Fruit fly (Drosophila melanogaster): ENCODE measurements around the gene betaCOP.

DNA sequence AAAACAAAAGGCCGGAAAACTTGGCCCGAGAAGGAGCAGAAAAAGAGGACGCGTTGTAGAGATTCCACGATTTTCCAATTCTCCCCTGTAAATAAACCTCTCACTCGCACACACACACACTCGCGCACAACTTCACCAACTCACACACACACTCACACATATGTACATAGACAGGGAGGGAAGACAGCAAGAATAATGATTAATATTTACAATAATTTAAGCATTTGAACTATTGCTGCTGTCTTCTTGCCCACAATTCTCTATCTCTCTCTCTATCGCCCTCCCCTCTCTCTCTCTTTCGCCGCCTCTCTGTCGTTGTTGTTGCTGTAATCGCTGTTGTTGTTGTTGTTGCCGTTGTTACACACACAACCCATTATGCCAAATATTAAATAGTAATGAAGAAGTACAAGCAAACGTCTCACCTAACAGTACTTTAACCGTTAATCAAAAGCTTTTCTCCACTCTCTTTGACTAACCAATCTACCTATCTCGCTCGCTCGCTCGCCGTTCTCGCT is 10.6 kb downstream of the betaCOP start:
- TF ChIP-seq CG14441 (GFP tag; IDR thresholded peaks at IDR 0.05) (no peak), run (tag; optimal IDR thresholded peaks at IDR 0.05) (no peak), ham (GFP tag; IDR thresholded peaks at IDR 0.05) (no peak), Ets97D (GFP tag; optimal IDR thresholded peaks at IDR 0.05) (no peak), lilli (GFP tag; optimal IDR thresholded peaks at IDR 0.05) (no peak)
